Fruit fly (Drosophila melanogaster) whole organism, embryonic: Measurements from ENCODE around the gene Eig71Ej.
A peak's percentile ranks its signal among the peaks of the same experiment; 100 is the strongest.

Experiments used
- B-H2 ChIP-seq: fragments of 200-800 bp; sonication (Bioruptor generic); optimal IDR thresholded peaks from 2 replicates; lab custom pipeline; 2018; ENCODE audit warnings: missing biosample characterization, mild to moderate bottlenecking, missing genetic modification characterization
- Bteb2 ChIP-seq: fragments of 200-800 bp; sonication (Bioruptor generic); optimal IDR thresholded peaks from 2 replicates; lab custom pipeline; 2016; ENCODE audit warnings: missing biosample characterization, missing genetic modification characterization
- CG11093 ChIP-seq: fragments of 200-800 bp; sonication (Bioruptor generic); IDR thresholded peaks from 3 replicates; pipeline ENCODE4 v1.3.6; 2022; ENCODE audit warnings: missing biosample characterization, missing genetic modification characterization
- CG12769 ChIP-seq: fragments of 200-800 bp; sonication (Bioruptor generic); optimal IDR thresholded peaks from 2 replicates; lab custom pipeline; 2019; ENCODE audit warnings: missing biosample characterization, mild to moderate bottlenecking, missing genetic modification characterization, moderate library complexity
- CG14441 ChIP-seq: fragments of 200-800 bp; sonication (Bioruptor generic); IDR thresholded peaks from 2 replicates; pipeline ENCODE4 v1.3.6; 2022; ENCODE audit warnings: missing biosample characterization, missing genetic modification characterization
- CG14710 ChIP-seq: fragments of 200-800 bp; sonication (Bioruptor generic); optimal IDR thresholded peaks from 3 replicates; lab custom pipeline; 2019; ENCODE audit warnings: missing biosample characterization, mild to moderate bottlenecking, missing genetic modification characterization, moderate library complexity
- CG15269 ChIP-seq: fragments of 200-800 bp; sonication (Bioruptor generic); optimal IDR thresholded peaks from 2 replicates; lab custom pipeline; 2018; ENCODE audit warnings: missing biosample characterization, mild to moderate bottlenecking, missing genetic modification characterization, moderate library complexity
- CG18011 ChIP-seq: fragments of 200-800 bp; sonication (Bioruptor generic); optimal IDR thresholded peaks from 2 replicates; lab custom pipeline; 2017; ENCODE audit warnings: missing biosample characterization, missing genetic modification characterization, mild to moderate bottlenecking, moderate library complexity, missing genotype
- CG2199 ChIP-seq: fragments of 200-800 bp; sonication (Bioruptor generic); IDR thresholded peaks from 3 replicates; pipeline ENCODE4 v1.3.6; 2022; ENCODE audit warnings: missing biosample characterization, missing genetic modification characterization
- CG30431 ChIP-seq: fragments of 200-800 bp; sonication (Bioruptor generic); optimal IDR thresholded peaks from 2 replicates; lab custom pipeline; 2017; ENCODE audit warnings: missing biosample characterization, missing genetic modification characterization
- CG31388 ChIP-seq: fragments of 200-800 bp; sonication (Bioruptor generic); optimal IDR thresholded peaks from 2 replicates; lab custom pipeline; 2016; ENCODE audit warnings: missing biosample characterization, missing genetic modification characterization
- CG32767 ChIP-seq: fragments of 200-800 bp; sonication (Bioruptor generic); IDR thresholded peaks from 2 replicates; pipeline ENCODE4 v1.3.6; 2022; ENCODE audit warnings: missing biosample characterization, missing genetic modification characterization
- CG3281 ChIP-seq: fragments of 200-800 bp; sonication (Bioruptor generic); optimal IDR thresholded peaks from 3 replicates; lab custom pipeline; 2017; ENCODE audit warnings: missing biosample characterization, mild to moderate bottlenecking, missing genetic modification characterization
- CG3726 ChIP-seq: fragments of 200-800 bp; sonication (Bioruptor generic); IDR thresholded peaks from 3 replicates; pipeline ENCODE4, ENCODE4 v1.3.6; 2022; ENCODE audit warnings: missing biosample characterization, missing genetic modification characterization
- CG4617 ChIP-seq: fragments of 200-800 bp; sonication (Bioruptor generic); optimal IDR thresholded peaks from 3 replicates; lab custom pipeline; 2016; ENCODE audit warnings: missing biosample characterization, missing genetic modification characterization, borderline replicate concordance
- CG4730 ChIP-seq: fragments of 200-800 bp; sonication (Bioruptor generic); IDR thresholded peaks from 2 replicates; pipeline ENCODE4 v1.3.6; 2022; ENCODE audit warnings: missing biosample characterization, missing genetic modification characterization
- CG5180 ChIP-seq: fragments of 200-800 bp; sonication (Bioruptor generic); optimal IDR thresholded peaks from 3 replicates; lab custom pipeline; 2017; ENCODE audit warnings: missing biosample characterization, missing genetic modification characterization, mild to moderate bottlenecking, moderate library complexity, missing genetic modification reagents
- CG7928 ChIP-seq: fragments of 200-800 bp; sonication (Bioruptor generic); optimal IDR thresholded peaks from 2 replicates; lab custom pipeline; 2017; ENCODE audit warnings: missing biosample characterization, mild to moderate bottlenecking, missing genetic modification characterization
- CG7987 ChIP-seq: fragments of 200-800 bp; sonication (Bioruptor generic); optimal IDR thresholded peaks from 2 replicates; lab custom pipeline; 2018; ENCODE audit warnings: missing biosample characterization, mild to moderate bottlenecking, missing genetic modification characterization, moderate library complexity
- CG8089 ChIP-seq: fragments of 200-800 bp; sonication (Bioruptor generic); optimal IDR thresholded peaks from 3 replicates; lab custom pipeline; 2016; ENCODE audit warnings: missing biosample characterization, missing genetic modification characterization
- CG9876 ChIP-seq: fragments of 200-800 bp; sonication (Bioruptor generic); optimal IDR thresholded peaks from 2 replicates; lab custom pipeline; 2016; ENCODE audit warnings: missing biosample characterization, missing genetic modification characterization
- CrebB ChIP-seq: fragments of 200-800 bp; sonication (Bioruptor generic); optimal IDR thresholded peaks from 3 replicates; lab custom pipeline; 2018; ENCODE audit warnings: missing biosample characterization, mild to moderate bottlenecking, missing genetic modification characterization
- Dp ChIP-seq: fragments of 200-800 bp; sonication (Bioruptor generic); optimal IDR thresholded peaks from 2 replicates; lab custom pipeline; 2018; ENCODE audit warnings: missing biosample characterization, mild to moderate bottlenecking, missing genetic modification characterization, moderate library complexity
- Drgx ChIP-seq: fragments of 200-800 bp; sonication (Bioruptor generic); IDR thresholded peaks from 2 replicates; pipeline ENCODE4 v1.3.6; 2022; ENCODE audit warnings: missing biosample characterization, missing genetic modification characterization
- HLHmδ ChIP-seq: fragments of 200-800 bp; sonication (Bioruptor generic); optimal IDR thresholded peaks from 2 replicates; lab custom pipeline; 2018; ENCODE audit warnings: missing biosample characterization, mild to moderate bottlenecking, missing genetic modification characterization, moderate library complexity
- HmgD ChIP-seq: fragments of 200-800 bp; sonication (Bioruptor generic); optimal IDR thresholded peaks from 3 replicates; lab custom pipeline; 2016; ENCODE audit warnings: missing biosample characterization, missing genetic modification characterization
- Kr ChIP-seq: fragments of 200-800 bp; sonication (Bioruptor generic); optimal IDR thresholded peaks from 2 replicates; lab custom pipeline; 2017; ENCODE audit warnings: missing biosample characterization, mild to moderate bottlenecking, missing genetic modification characterization
- Sry-β ChIP-seq: fragments of 200-800 bp; sonication (Bioruptor generic); optimal IDR thresholded peaks from 2 replicates; lab custom pipeline; 2018; ENCODE audit warnings: missing biosample characterization, mild to moderate bottlenecking, missing genetic modification characterization, moderate library complexity
- Taf1 ChIP-seq: fragments of 200-800 bp; sonication (Bioruptor generic); IDR thresholded peaks from 2 replicates; pipeline ENCODE4 v1.3.6; 2022; ENCODE audit warnings: missing biosample characterization, missing genetic modification characterization
- abd-A ChIP-seq: fragments of 200-800 bp; sonication (Bioruptor generic); optimal IDR thresholded peaks from 3 replicates; lab custom pipeline; 2019; ENCODE audit warnings: missing biosample characterization, mild to moderate bottlenecking, missing genetic modification characterization, moderate library complexity
- da ChIP-seq: fragments of 200-800 bp; sonication (Bioruptor generic); optimal IDR thresholded peaks from 2 replicates; lab custom pipeline; 2016; ENCODE audit warnings: missing biosample characterization, missing genetic modification characterization
- dimm ChIP-seq: fragments of 200-800 bp; sonication (Bioruptor generic); IDR thresholded peaks from 2 replicates; pipeline ENCODE4 v1.3.6; 2022; ENCODE audit warnings: missing biosample characterization, missing genetic modification characterization
- eyg ChIP-seq: fragments of 200-800 bp; sonication (Bioruptor generic); optimal IDR thresholded peaks from 3 replicates; lab custom pipeline; 2016; ENCODE audit warnings: missing biosample characterization, missing genetic modification characterization
- fu2 ChIP-seq: fragments of 200-800 bp; sonication (Bioruptor generic); optimal IDR thresholded peaks from 2 replicates; lab custom pipeline; 2016; ENCODE audit warnings: missing biosample characterization, missing genetic modification characterization
- gce ChIP-seq: fragments of 200-800 bp; sonication (Bioruptor generic); IDR thresholded peaks from 3 replicates; pipeline ENCODE4 v1.3.6; 2022; ENCODE audit warnings: missing biosample characterization, missing genetic modification characterization
- grn ChIP-seq: fragments of 200-800 bp; sonication (Bioruptor generic); optimal IDR thresholded peaks from 3 replicates; lab custom pipeline; 2017; ENCODE audit warnings: missing biosample characterization, missing genetic modification characterization
- h ChIP-seq: fragments of >200 bp; optimal IDR thresholded peaks from 2 replicates; lab custom pipeline; 2017
- ham ChIP-seq: fragments of 200-800 bp; sonication (Bioruptor generic); IDR thresholded peaks from 2 replicates; pipeline ENCODE4 v1.3.6; 2022; ENCODE audit warnings: missing biosample characterization, missing genetic modification characterization
- ind ChIP-seq: fragments of 200-800 bp; sonication (Bioruptor generic); optimal IDR thresholded peaks from 3 replicates; lab custom pipeline; 2016; ENCODE audit warnings: missing biosample characterization, missing genetic modification characterization
- jigr1 ChIP-seq: fragments of 200-800 bp; sonication (Bioruptor generic); IDR thresholded peaks from 3 replicates; pipeline ENCODE4 v1.3.6; 2022; ENCODE audit warnings: missing biosample characterization, missing genetic modification characterization
- lbe ChIP-seq: fragments of 200-800 bp; sonication (Bioruptor generic); optimal IDR thresholded peaks from 2 replicates; lab custom pipeline; 2016; ENCODE audit warnings: missing biosample characterization, mild to moderate bottlenecking, missing genetic modification characterization
- nerfin-1 ChIP-seq: fragments of 200-800 bp; sonication (Bioruptor generic); optimal IDR thresholded peaks from 3 replicates; lab custom pipeline; 2019; ENCODE audit warnings: missing biosample characterization, mild to moderate bottlenecking, missing genetic modification characterization, moderate library complexity
- repo ChIP-seq: fragments of 200-800 bp; sonication (Bioruptor generic); optimal IDR thresholded peaks from 2 replicates; lab custom pipeline; 2016; ENCODE audit warnings: missing biosample characterization, missing genetic modification characterization
- shn ChIP-seq: fragments of 200-800 bp; sonication (Bioruptor generic); optimal IDR thresholded peaks from 3 replicates; lab custom pipeline; 2016; ENCODE audit warnings: missing biosample characterization, missing genetic modification characterization
- slp2 ChIP-seq: fragments of 200-800 bp; sonication (Bioruptor generic); optimal IDR thresholded peaks from 2 replicates; lab custom pipeline; 2016; ENCODE audit warnings: missing biosample characterization, missing genetic modification characterization
- sob ChIP-seq: fragments of 200-800 bp; sonication (Bioruptor generic); IDR thresholded peaks from 2 replicates; pipeline ENCODE4 v1.3.6; 2022; ENCODE audit warnings: missing biosample characterization, missing genetic modification characterization
- sr ChIP-seq: fragments of 200-800 bp; sonication (Bioruptor generic); IDR thresholded peaks from 3 replicates; pipeline ENCODE4 v1.3.6; 2022; ENCODE audit warnings: missing biosample characterization, missing genetic modification characterization
- stc ChIP-seq: fragments of 200-800 bp; sonication (Bioruptor generic); IDR thresholded peaks from 2 replicates; pipeline ENCODE4 v1.3.6; 2022; ENCODE audit warnings: missing biosample characterization, missing genetic modification characterization
- tio ChIP-seq: fragments of 200-800 bp; sonication (Bioruptor generic); optimal IDR thresholded peaks from 2 replicates; lab custom pipeline; 2017; ENCODE audit warnings: missing biosample characterization, missing genetic modification characterization, inconsistent platforms
- unc-4 ChIP-seq: fragments of 200-800 bp; sonication (Bioruptor generic); IDR thresholded peaks from 2 replicates; pipeline ENCODE4 v1.3.6; 2022; ENCODE audit warnings: missing biosample characterization, missing genetic modification characterization; ENCODE audit not compliant: partially characterized antibody
- wek ChIP-seq: fragments of 200-800 bp; sonication (Bioruptor generic); optimal IDR thresholded peaks from 3 replicates; lab custom pipeline; 2018; ENCODE audit warnings: missing biosample characterization, mild to moderate bottlenecking, missing genetic modification characterization, moderate library complexity

Eig71Ej gene

DNA sequence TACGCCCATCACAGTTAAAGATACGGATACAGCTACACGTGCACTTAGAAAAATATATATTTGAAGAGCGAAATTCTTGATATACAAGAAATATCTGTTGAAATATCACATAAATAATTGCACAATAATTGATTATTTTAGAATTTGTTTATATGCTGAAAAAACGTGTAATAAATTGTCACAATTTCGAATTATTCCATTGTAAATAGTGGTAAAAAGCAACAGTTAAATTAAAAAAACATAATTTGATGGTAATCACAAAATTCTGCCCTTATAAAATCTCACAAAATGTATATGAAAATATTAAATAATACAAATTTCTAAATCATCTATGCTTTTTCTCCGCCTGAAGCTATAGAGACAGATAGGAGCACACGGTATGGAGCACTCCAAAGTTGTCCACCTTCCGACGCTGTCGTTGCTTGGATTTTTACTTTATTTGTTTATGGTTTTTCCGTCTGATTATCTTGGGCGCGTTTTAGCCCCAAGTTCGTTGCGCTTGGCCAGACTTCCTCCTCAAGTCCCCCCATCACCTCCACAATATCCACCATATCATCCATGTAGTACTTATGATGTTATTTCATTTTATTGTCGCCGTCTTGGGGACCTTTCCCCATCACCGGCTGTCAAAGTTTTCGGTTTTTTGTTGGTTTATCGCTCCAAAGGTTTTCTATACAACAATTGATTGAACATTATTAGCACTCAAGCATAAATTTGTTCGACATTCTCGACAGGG, 43.6 kb upstream of the Eig71Ej start (continued):
- TF ChIP-seq CG9876 = no peak
- no peak for TF ChIP-seq Dp (GFP tag; lab: Kevin White, UChicago)
- no peak for TF ChIP-seq CG7987 (GFP tag; lab: Kevin White, UChicago)
- TF ChIP-seq wek = no peak
- no peak for TF ChIP-seq lbe
- TF ChIP-seq CG15269 (tag; lab: Kevin White, UChicago) = peak; percentile 60
- no peak for TF ChIP-seq ham (GFP tag; lab: Robert Waterston, UW)
- TF ChIP-seq repo (GFP tag; lab: Kevin White, UChicago) = no peak
- TF ChIP-seq Drgx = no peak
- no peak for TF ChIP-seq unc-4
- no peak for TF ChIP-seq abd-A (tag; lab: Kevin White, UChicago)
- no peak for TF ChIP-seq CG8089 (GFP tag; lab: Kevin White, UChicago)
- TF ChIP-seq Bteb2 (GFP tag; lab: Kevin White, UChicago) = no peak
- no peak for TF ChIP-seq shn (GFP tag; lab: Kevin White, UChicago)
- no peak for TF ChIP-seq fu2 (GFP tag; lab: Kevin White, UChicago)
- TF ChIP-seq CG3281 (GFP tag; lab: Kevin White, UChicago) = peak; percentile 24
- no peak for TF ChIP-seq CG14441 (GFP tag; lab: Robert Waterston, UW)
- no peak for TF ChIP-seq h (lab: Kevin White, UChicago)
- no peak for TF ChIP-seq HLHmδ
- no peak for TF ChIP-seq CG12769 (tag; lab: Kevin White, UChicago)
- no peak; the same call in 1 of the 2 replicates for TF ChIP-seq sob (GFP tag; lab: Robert Waterston, UW)
- TF ChIP-seq HmgD (GFP tag; lab: Kevin White, UChicago) = no peak
- no peak for TF ChIP-seq CG4730 (GFP tag; lab: Robert Waterston, UW)
- TF ChIP-seq slp2 (GFP tag; lab: Kevin White, UChicago) = no peak
- TF ChIP-seq CG7928 (GFP tag; lab: Kevin White, UChicago) = no peak
- TF ChIP-seq gce = no peak
- peak; percentile 12 for TF ChIP-seq Sry-β (GFP tag; lab: Kevin White, UChicago)
- TF ChIP-seq CG11093 = no peak
- TF ChIP-seq ind (GFP tag; lab: Kevin White, UChicago) = peak; percentile 50
- no peak for TF ChIP-seq CG4617 (GFP tag; lab: Kevin White, UChicago)
- TF ChIP-seq tio (GFP tag; lab: Kevin White, UChicago) = peak; percentile 78
- no peak for TF ChIP-seq eyg (GFP tag; lab: Kevin White, UChicago)
- TF ChIP-seq CG2199 (GFP tag; lab: Robert Waterston, UW) = peak; percentile 74; the same call in 1 of the 3 replicates
- TF ChIP-seq Kr (GFP tag; lab: Kevin White, UChicago) = no peak
- 0 out of 2 replicates have a peak, but pooled peaks have one; percentile 32 for TF ChIP-seq CG32767 (GFP tag; lab: Robert Waterston, UW)
- no peak for TF ChIP-seq sr
- peak; percentile 68 for TF ChIP-seq nerfin-1 (tag; lab: Kevin White, UChicago)
- peak; percentile 54 for TF ChIP-seq grn (GFP tag; lab: Kevin White, UChicago)
- peak; percentile 30 for TF ChIP-seq CG5180 (GFP tag; lab: Kevin White, UChicago)
- TF ChIP-seq CG14710 = peak; percentile 84
- TF ChIP-seq stc (GFP tag; lab: Robert Waterston, UW) = no peak
- no peak for TF ChIP-seq CrebB (tag; lab: Kevin White, UChicago)
- TF ChIP-seq CG31388 (GFP tag; lab: Kevin White, UChicago) = no peak
- TF ChIP-seq CG18011 (GFP tag; lab: Kevin White, UChicago) = no peak
- TF ChIP-seq CG3726 = no peak
- no peak for TF ChIP-seq jigr1 (GFP tag; lab: Robert Waterston, UW)
- TF ChIP-seq Taf1 (GFP tag; lab: Robert Waterston, UW) = no peak
- TF ChIP-seq B-H2 (GFP tag; lab: Kevin White, UChicago) = no peak
- TF ChIP-seq dimm (GFP tag; lab: Robert Waterston, UW) = no peak
- TF ChIP-seq CG30431 (GFP tag; lab: Kevin White, UChicago) = peak; percentile 11
- TF ChIP-seq da (GFP tag; lab: Kevin White, UChicago) = no peak
